Fruit fly (Drosophila melanogaster) S2 (cell line): ENCODE data around the gene CG33003.

ENCODE experiments used
- CG8478 ChIP-seq: fragments of >200 bp; optimal IDR thresholded peaks from 2 replicates; lab custom pipeline; 2018
- CTCF ChIP-seq, 2 experiments: fragments of >200 bp; optimal IDR thresholded peaks; 2 replicates each; lab custom pipeline; 2018

dm6 chr2L:4382522-4382921 is 18.2 kb upstream of the CG33003 start, which contains the start of gene CG17612:
- TF ChIP-seq CG8478 (lab: Kevin White, UChicago) (no peak), CTCF (optimal IDR thresholded peaks at IDR 0.05; lab: Kevin White, UChicago) (no peak)
